Worm (Caenorhabditis elegans): ENCODE data around the gene Y10G11A.1.
"Not testable (repeated sequence)": the region's sequence is repeated elsewhere in the genome, so short reads cannot be mapped to it uniquely, and the experiment has no call there.

Y10G11A.1 gene

DNA sequence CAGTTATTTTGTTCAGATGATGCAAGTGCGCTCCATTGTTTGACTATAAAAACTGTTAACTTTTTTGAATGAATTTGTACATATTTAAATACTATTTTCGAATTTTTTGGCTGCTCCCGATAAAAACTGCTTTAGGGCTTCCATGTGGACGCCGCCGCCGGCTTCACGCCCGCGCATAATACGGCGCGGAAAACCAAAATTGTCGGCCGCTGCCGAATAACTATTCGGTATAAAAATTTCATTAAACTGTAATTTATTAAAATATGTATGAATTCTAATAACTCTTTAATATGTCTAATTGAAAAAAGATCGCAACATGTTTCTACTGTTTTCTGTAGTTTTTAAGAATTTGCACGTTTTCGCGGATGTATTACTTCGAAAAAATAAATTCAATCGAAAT, 22.2 kb downstream of the Y10G11A.1 start:
- no peak for TF ChIP-seq ceh-8 (GFP tag; optimal IDR thresholded peaks at IDR 0.05)
- TF ChIP-seq sptf-1 (tag; optimal IDR thresholded peaks at IDR 0.05) = no peak
- TF ChIP-seq nhr-84 (tag; optimal IDR thresholded peaks at IDR 0.05) = no peak
- no peak for TF ChIP-seq unc-30 (tag; optimal IDR thresholded peaks at IDR 0.05)
- no peak for TF ChIP-seq hlh-4 (tag; optimal IDR thresholded peaks at IDR 0.05)
- TF ChIP-seq nhr-20 (tag; optimal IDR thresholded peaks at IDR 0.05) = no peak
- no peak for TF ChIP-seq C16A3.4 (tag; optimal IDR thresholded peaks at IDR 0.05)
- TF ChIP-seq pag-3 (tag; optimal IDR thresholded peaks at IDR 0.05; ENCODE audit: borderline replicate concordance, insufficient read depth) = no peak
- no peak for TF ChIP-seq mep-1 (tag; optimal IDR thresholded peaks at IDR 0.05)
- no peak for TF ChIP-seq lin-39 (tag; optimal IDR thresholded peaks at IDR 0.05)
- TF ChIP-seq sup-37 (GFP tag; optimal IDR thresholded peaks at IDR 0.05) = no peak
- TF ChIP-seq mab-9 (GFP tag; IDR thresholded peaks at IDR 0.05) = no peak
- no peak for TF ChIP-seq ces-1 (GFP tag; optimal IDR thresholded peaks at IDR 0.05)

DNA sequence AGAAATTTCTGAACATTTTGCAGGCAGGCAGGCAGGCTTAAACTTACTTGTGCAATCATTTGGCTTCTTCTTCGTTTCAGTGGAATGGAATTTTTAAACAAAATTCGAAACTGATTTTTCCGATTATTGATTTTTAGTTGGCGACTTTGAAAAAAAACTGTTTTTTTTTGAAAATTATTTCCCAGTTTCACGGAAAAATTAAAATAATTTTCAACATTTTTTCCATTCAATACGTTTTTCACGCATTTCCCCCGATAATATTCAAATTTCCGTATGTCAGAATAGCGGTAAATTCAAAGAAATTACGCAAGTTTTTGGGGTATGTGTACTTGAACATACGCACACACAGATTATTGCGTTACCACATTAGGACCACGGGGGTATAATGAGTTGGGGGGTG, 46.5 kb downstream of the Y10G11A.1 start, which contains the start of gene VY10G11R.1:
TSS of gene VY10G11R.1 (minus strand) at position 101 of the 400 bp plus-strand sequence.
- not testable (repeated sequence) for TF ChIP-seq aly-2, ceh-82, sox-4 (tag; optimal IDR thresholded peaks at IDR 0.05)

DNA sequence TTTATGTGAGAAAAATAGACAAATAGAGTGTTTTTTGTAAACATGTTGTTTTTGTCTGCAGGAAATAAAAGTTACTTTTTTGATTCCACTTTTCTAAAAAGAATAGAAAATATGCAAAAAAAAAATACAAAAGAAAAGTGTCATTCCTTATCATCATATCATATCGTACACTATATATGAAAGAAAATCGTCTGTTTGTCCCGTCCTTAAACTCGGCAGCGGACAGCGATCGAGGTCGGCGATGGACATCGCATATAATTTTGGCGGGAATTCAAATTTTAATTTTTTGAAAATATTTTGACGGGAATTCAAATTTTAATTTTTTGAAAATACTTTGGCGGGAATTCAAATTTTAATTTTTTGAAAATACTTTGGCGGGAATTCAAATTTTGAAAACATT, 47.1 kb downstream of the Y10G11A.1 start:
- TF ChIP-seq lir-3 (tag; optimal IDR thresholded peaks at IDR 0.05; ENCODE audit: poor library complexity) = no peak
- TF ChIP-seq snpc-4 (tag; optimal IDR thresholded peaks at IDR 0.05) = peak; percentile 0

DNA sequence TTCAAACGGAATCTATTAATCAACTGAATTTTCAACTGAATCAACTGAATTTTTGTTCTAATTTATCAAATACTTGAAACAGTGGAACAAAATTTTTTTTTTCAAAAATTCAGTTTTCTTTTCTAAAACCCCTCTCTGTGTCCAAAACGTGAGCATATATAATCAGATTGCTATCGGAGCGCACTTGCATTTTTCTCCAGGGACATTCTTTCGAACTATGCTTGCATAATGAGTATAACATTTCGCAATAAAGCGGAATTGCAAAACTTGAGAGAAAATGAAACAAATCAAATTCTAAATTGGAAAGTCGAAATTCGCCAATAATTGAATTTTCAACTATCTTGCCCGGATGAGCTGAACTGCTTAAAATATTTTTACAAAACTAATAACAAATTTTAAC, 51.6 kb downstream of the Y10G11A.1 start:
- no peak for TF ChIP-seq egl-13 (tag; optimal IDR thresholded peaks at IDR 0.05)
- no peak for TF ChIP-seq nhr-90 (tag; optimal IDR thresholded peaks at IDR 0.05; ENCODE audit: poor library complexity)
- TF ChIP-seq nhr-85 (tag) = no peak
- no peak for TF ChIP-seq ztf-11 (tag; optimal IDR thresholded peaks at IDR 0.05)
- peak; percentile 77 for TF ChIP-seq ces-1 (GFP tag; optimal IDR thresholded peaks at IDR 0.05)
- TF ChIP-seq pax-3 (tag; optimal IDR thresholded peaks at IDR 0.05) = no peak
- no peak for TF ChIP-seq mab-9 (GFP tag; IDR thresholded peaks at IDR 0.05)
- TF ChIP-seq ceh-82 (tag; optimal IDR thresholded peaks at IDR 0.05) = peak in 1 of 3 experiments; percentile 33
- TF ChIP-seq dpl-1 (GFP tag; optimal IDR thresholded peaks at IDR 0.05) = peak in 1 of 3 experiments; percentile 16
- no peak for TF ChIP-seq pqm-1 (tag; optimal IDR thresholded peaks at IDR 0.05)
- no peak for TF ChIP-seq ztf-4 (tag; optimal IDR thresholded peaks at IDR 0.05)
- TF ChIP-seq nhr-47 (tag; optimal IDR thresholded peaks at IDR 0.05) = no peak
- TF ChIP-seq efl-1 (optimal IDR thresholded peaks at IDR 0.05) = no peak
- TF ChIP-seq efl-1 (GFP tag; optimal IDR thresholded peaks at IDR 0.05 in 1 of 2) = no peak
- TF ChIP-seq C34B4.2 (tag; optimal IDR thresholded peaks at IDR 0.05) = no peak
- no peak for TF ChIP-seq grh-1 (GFP tag; IDR thresholded peaks at IDR 0.05)

DNA sequence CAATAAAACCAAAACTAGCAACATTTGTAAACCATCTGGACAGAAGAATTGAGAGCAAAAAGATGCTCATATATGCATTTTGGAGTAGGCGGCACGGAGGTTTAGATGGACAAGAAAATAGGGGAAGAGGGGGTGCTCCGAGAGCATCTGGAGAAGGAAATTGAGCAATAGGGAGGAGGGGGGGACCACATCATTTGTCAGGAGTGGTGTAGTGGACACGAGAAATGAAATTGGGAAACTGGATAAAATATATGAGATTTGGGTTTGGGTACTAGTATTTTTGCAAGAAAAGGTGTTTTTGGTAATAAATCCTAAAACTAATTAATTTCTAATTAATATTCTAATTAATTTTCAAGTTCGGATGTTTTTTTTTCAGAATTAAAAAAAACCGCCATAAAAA, 52.7 kb downstream of the Y10G11A.1 start, which contains the start of gene Y51H4A.1:
TSS of gene Y51H4A.1 (minus strand) at position 127 of the 400 bp plus-strand sequence.
- TF ChIP-seq grh-1 (GFP tag; IDR thresholded peaks at IDR 0.05) = no peak
- TF ChIP-seq lin-14 (GFP tag; optimal IDR thresholded peaks at IDR 0.05) = peak; percentile 27

Data from whole organism, L1 larva.